Worm (Caenorhabditis elegans): ENCODE results near the gene ZK105.1.

- TF ChIP-seq T26A8.4 (GFP tag; IDR thresholded peaks at IDR 0.05) (no peak), hlh-11 (tag; optimal IDR thresholded peaks at IDR 0.05) (peak; percentile 17), unc-62 (GFP tag; optimal IDR thresholded peaks at IDR 0.05 in 1 of 2) (peak in 1 of 2 experiments; percentile 52), unc-62 (tag; optimal IDR thresholded peaks at IDR 0.05) (no peak), madf-5 (GFP tag; IDR thresholded peaks at IDR 0.05) (no peak), nhr-6 (tag; optimal IDR thresholded peaks at IDR 0.05) (no peak), ceh-62 (tag; optimal IDR thresholded peaks at IDR 0.05) (no peak), R02D3.7 (tag; optimal IDR thresholded peaks at IDR 0.05) (no peak), Y105C5A.15 (GFP tag; IDR thresholded peaks at IDR 0.05) (no peak), nhr-28 (tag; optimal IDR thresholded peaks at IDR 0.05) (no peak), spr-1 (tag; optimal IDR thresholded peaks at IDR 0.05) (no peak), F49E8.2 (tag; optimal IDR thresholded peaks at IDR 0.05; ENCODE audit: borderline replicate concordance) (no peak), F10B5.3 (tag; optimal IDR thresholded peaks at IDR 0.05) (no peak), lsy-2 (tag; optimal IDR thresholded peaks at IDR 0.05) (no peak), lin-15B (tag; optimal IDR thresholded peaks at IDR 0.05) (no peak)
Measured at ce11 chrV:7747987-7748607, 34.3 kb downstream of the ZK105.1 start.
